Worm (Caenorhabditis elegans): Measurements from ENCODE around the gene vps-33.1.

- TF ChIP-seq dao-5 (tag; optimal IDR thresholded peaks at IDR 0.05) (no peak), him-1 (tag; optimal IDR thresholded peaks at IDR 0.05) (no peak), W03F9.2 (tag; optimal IDR thresholded peaks at IDR 0.05) (no peak)
Observed at ce11 chrIII:8734327-8734885, 33.7 kb downstream of the vps-33.1 start.

All from whole organism, L4/young adult.